ENCODE assay signal across 5 worm cellular contexts in the genomic region with DNA sequence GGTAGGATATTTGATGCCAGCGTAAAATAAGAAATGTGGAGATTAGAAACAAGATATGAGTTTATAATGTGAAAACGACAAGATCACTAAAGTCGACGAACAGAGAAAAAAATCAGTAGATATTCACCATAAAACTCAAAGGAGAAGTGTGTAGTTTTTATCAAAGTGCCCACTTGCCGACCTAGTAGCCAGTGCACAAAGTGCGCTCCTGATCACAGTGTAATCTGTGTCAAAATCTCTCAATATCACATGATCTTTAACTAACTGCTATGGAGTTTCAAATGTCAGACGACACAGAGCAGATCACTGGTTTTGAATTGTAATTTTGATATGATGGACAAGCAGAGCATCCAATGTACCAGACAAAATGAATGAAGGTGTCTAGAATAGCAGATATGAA.
A peak's percentile ranks its signal among the peaks of the same experiment; 100 is the strongest.
TF ChIP-seq lines count a peak whose summit lies in the region.

No protein-coding gene starts in this region.

TF ChIP-seq in whole organism, L1 larva, 84 proteins besides CTCF, POLR2A, EP300 and RAD21:
- TF ChIP-seq ceh-8 (GFP tag; optimal IDR thresholded peaks at IDR 0.05; lab: Kevin White, UChicago) (no peak), snu-23 (GFP tag; optimal IDR thresholded peaks at IDR 0.05; lab: Kevin White, UChicago) (peak; percentile 4), nhr-71 (tag; optimal IDR thresholded peaks at IDR 0.05; lab: Kevin White, UChicago) (peak; percentile 13), nhr-237 (tag; optimal IDR thresholded peaks at IDR 0.05; lab: Kevin White, UChicago) (no peak), efl-3 (GFP tag; optimal IDR thresholded peaks at IDR 0.05; lab: Kevin White, UChicago) (no peak), lin-14 (GFP tag; optimal IDR thresholded peaks at IDR 0.05; lab: Kevin White, UChicago) (peak; percentile 26), ztf-11 (tag; optimal IDR thresholded peaks at IDR 0.05; lab: Kevin White, UChicago) (no peak), nhr-19 (GFP tag; conservative IDR thresholded peaks at IDR 0.05; lab: Robert Waterston, UW) (no peak), C16A3.4 (tag; optimal IDR thresholded peaks at IDR 0.05; lab: Kevin White, UChicago) (no peak)
TF ChIP-seq in whole organism, L1 larva: peak in this region for 3.

TF ChIP-seq in whole organism, L2 larva, 48 proteins besides CTCF, POLR2A, EP300 and RAD21:
- peak; percentile 29 for TF ChIP-seq nhr-129 (tag; optimal IDR thresholded peaks at IDR 0.05; lab: Kevin White, UChicago)
- no peak for TF ChIP-seq fos-1 (tag; optimal IDR thresholded peaks at IDR 0.05; lab: Kevin White, UChicago)

TF ChIP-seq in whole organism, L4 larva, 104 proteins besides CTCF, POLR2A, EP300 and RAD21:
- TF ChIP-seq aha-1 (tag; lab: Kevin White, UChicago) (peak; percentile 84), lim-7 (GFP tag; IDR thresholded peaks at IDR 0.05; lab: Robert Waterston, UW) (no peak), lin-13 (GFP tag; optimal IDR thresholded peaks at IDR 0.05; lab: Kevin White, UChicago) (no peak), zfp-3 (GFP tag; conservative IDR thresholded peaks at IDR 0.05; lab: Robert Waterston, UW) (no peak), unc-62 (GFP tag; optimal IDR thresholded peaks at IDR 0.05 in 1 of 2; lab: Kevin White, UChicago) (peak in 1 of 2 experiments; percentile 70), unc-62 (tag; optimal IDR thresholded peaks at IDR 0.05; lab: Kevin White, UChicago) (no peak)

TF ChIP-seq in whole organism, late embryonic, 69 proteins besides CTCF, POLR2A, EP300 and RAD21:
- TF ChIP-seq ttx-3 (tag; optimal IDR thresholded peaks at IDR 0.05; lab: Kevin White, UChicago) (no peak), hlh-30 (tag; optimal IDR thresholded peaks at IDR 0.05; lab: Kevin White, UChicago; ENCODE audit: insufficient read depth) (peak; percentile 42), unc-55 (GFP tag; optimal IDR thresholded peaks at IDR 0.05; lab: Kevin White, UChicago) (peak; percentile 39)

TF ChIP-seq in whole organism, mixed stage, embryonic, 35 proteins besides CTCF, POLR2A, EP300 and RAD21:
- TF ChIP-seq ceh-83 (GFP tag; optimal IDR thresholded peaks at IDR 0.05; lab: Kevin White, UChicago) (no peak), bed-3 (GFP tag; optimal IDR thresholded peaks at IDR 0.05; lab: Kevin White, UChicago) (no peak), unc-62 (GFP tag; optimal IDR thresholded peaks at IDR 0.05; lab: Kevin White, UChicago) (peak; percentile 41), unc-120 (tag; optimal IDR thresholded peaks at IDR 0.05; lab: Kevin White, UChicago; ENCODE audit: poor library complexity, severe bottlenecking) (peak; percentile 0), blmp-1 (tag; optimal IDR thresholded peaks at IDR 0.05; lab: Kevin White, UChicago) (no peak), nhr-28 (tag; optimal IDR thresholded peaks at IDR 0.05; lab: Kevin White, UChicago) (no peak), hlh-1 (tag; optimal IDR thresholded peaks at IDR 0.05; lab: Kevin White, UChicago) (peak; percentile 24), sem-2 (GFP tag; optimal IDR thresholded peaks at IDR 0.05; lab: Kevin White, UChicago) (no peak)

Comparison
In these comparisons a context has a peak if more than half of its experiments do, and no peak if none do; other contexts are left out.
1. Of the 29 proteins assayed by ChIP-seq in both whole organism, L4 larva and whole organism, L1 larva: peak only in whole organism, L4 larva: aha-1; only in whole organism, L1 larva: none; in both: none; in neither: 27; mixed calls (peak in some experiments, not most) for 1.